Fruit fly (Drosophila melanogaster) Kc167 (cell line): Measurements from ENCODE around the gene CG43288.

ENCODE experiments used
- Myc ChIP-seq: fragments of >200 bp; optimal IDR thresholded peaks from 2 replicates; lab custom pipeline; 2017; ENCODE audit warnings: missing external identifiers
- Sin3A ChIP-seq: fragments of >200 bp; optimal IDR thresholded peaks from 2 replicates; lab custom pipeline; 2018; ENCODE audit warnings: missing external identifiers
- h ChIP-seq: fragments of >200 bp; optimal IDR thresholded peaks from 3 replicates; lab custom pipeline; 2018; ENCODE audit warnings: missing external identifiers
- insv ChIP-seq: fragments of >200 bp; optimal IDR thresholded peaks from 3 replicates; lab custom pipeline; 2018; ENCODE audit warnings: missing external identifiers
- psq ChIP-seq: fragments of >200 bp; optimal IDR thresholded peaks from 2 replicates; lab custom pipeline; 2017; ENCODE audit warnings: missing external identifiers
- ttk ChIP-seq: sonication (Bioruptor generic); optimal IDR thresholded peaks from 2 replicates; lab custom pipeline; 2017; ENCODE audit warnings: missing external identifiers

CG43288 gene

DNA sequence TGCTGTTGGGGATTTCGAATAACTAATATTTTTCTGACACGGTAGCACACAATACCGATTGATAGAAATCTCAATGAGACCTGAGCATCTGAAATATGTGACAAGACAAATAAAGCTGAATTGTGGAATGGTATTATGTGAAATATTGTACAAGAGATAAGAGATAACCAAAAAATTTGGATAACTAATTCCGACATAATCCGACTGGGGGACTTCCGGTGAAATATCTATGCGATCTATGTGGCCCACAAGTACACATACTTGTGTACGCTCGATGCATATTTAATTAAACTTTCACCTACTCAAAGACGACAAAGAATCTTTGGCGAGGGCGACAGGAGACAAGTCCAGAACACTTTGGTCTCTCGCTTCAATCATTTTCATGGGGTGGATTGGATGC lies 39.9 kb downstream of the CG43288 start, which contains the start of gene CG15576:
CG15576 (minus strand) TSS at position 101 of the 400 bp plus-strand sequence.
- TF ChIP-seq Sin3A = no peak
- TF ChIP-seq insv (lab: Kevin White, UChicago) = no peak
- no peak for TF ChIP-seq h (lab: Kevin White, UChicago)
- TF ChIP-seq ttk (lab: Kevin White, UChicago) = no peak
- no peak for TF ChIP-seq psq (lab: Kevin White, UChicago)
- no peak for TF ChIP-seq Myc (lab: Kevin White, UChicago)

DNA sequence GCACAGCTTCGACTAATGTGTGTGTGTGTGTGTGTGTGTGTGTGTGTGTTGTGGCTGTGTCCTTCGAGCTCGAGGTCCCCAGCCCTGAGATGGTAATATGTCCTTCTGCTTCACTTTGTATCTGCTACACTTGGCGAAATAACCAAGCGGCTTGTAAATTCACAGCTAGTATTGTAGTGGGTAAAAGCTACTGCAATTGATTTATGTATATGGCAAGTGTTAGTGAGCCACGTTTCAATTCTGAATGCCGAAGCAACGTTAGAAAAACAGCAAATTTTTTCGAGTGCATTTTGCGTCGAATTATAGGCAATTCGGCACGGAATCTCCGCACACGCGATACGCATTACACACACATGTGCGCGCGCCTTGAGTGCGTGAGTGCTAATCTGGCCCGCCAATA lies 49.8 kb downstream of the CG43288 start:
- TF ChIP-seq Sin3A (no peak), psq (lab: Kevin White, UChicago) (no peak), insv (lab: Kevin White, UChicago) (no peak), Myc (lab: Kevin White, UChicago) (no peak), ttk (lab: Kevin White, UChicago) (no peak), h (lab: Kevin White, UChicago) (no peak)
